Fruit fly (Drosophila melanogaster) Kc167 (cell line): ENCODE data around the gene spn-B.

Experiments used
- Myc ChIP-seq: fragments of >200 bp; optimal IDR thresholded peaks from 2 replicates; lab custom pipeline; 2017; ENCODE audit warnings: missing external identifiers
- Sin3A ChIP-seq: fragments of >200 bp; optimal IDR thresholded peaks from 2 replicates; lab custom pipeline; 2018; ENCODE audit warnings: missing external identifiers
- h ChIP-seq: fragments of >200 bp; optimal IDR thresholded peaks from 3 replicates; lab custom pipeline; 2018; ENCODE audit warnings: missing external identifiers
- insv ChIP-seq: fragments of >200 bp; optimal IDR thresholded peaks from 3 replicates; lab custom pipeline; 2018; ENCODE audit warnings: missing external identifiers
- psq ChIP-seq: fragments of >200 bp; optimal IDR thresholded peaks from 2 replicates; lab custom pipeline; 2017; ENCODE audit warnings: missing external identifiers
- ttk ChIP-seq: sonication (Bioruptor generic); optimal IDR thresholded peaks from 2 replicates; lab custom pipeline; 2017; ENCODE audit warnings: missing external identifiers

Gene spn-B

DNA sequence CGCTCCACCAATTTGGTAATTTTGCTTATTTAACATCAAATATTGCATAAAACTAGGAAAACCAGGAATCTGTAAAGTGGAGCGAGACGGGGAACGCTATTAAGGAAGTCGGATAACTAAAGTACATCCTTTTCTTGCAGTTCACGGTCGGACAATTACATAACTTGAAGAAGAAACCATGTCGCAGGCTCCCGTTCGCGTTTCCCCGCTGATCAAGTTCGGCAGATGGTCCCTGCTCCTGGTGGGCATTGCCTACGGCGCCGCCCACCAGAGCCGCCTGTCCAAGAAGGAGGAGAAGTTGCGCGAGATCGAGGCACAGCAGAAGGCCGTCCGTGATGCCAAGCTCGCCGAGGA is 761 bp upstream of the spn-B start:
- TF ChIP-seq ttk (no peak), psq (lab: Kevin White, UChicago) (no peak), Myc (lab: Kevin White, UChicago) (no peak), insv (lab: Kevin White, UChicago) (no peak), Sin3A (lab: Kevin White, UChicago) (no peak), h (lab: Kevin White, UChicago) (no peak)

dm6 chr3R:14329549-14329948 is 1.7 kb downstream of the spn-B start:
- TF ChIP-seq h (lab: Kevin White, UChicago) (no peak), ttk (no peak), Sin3A (lab: Kevin White, UChicago) (no peak), Myc (lab: Kevin White, UChicago) (no peak), insv (lab: Kevin White, UChicago) (no peak), psq (lab: Kevin White, UChicago) (no peak)

DNA sequence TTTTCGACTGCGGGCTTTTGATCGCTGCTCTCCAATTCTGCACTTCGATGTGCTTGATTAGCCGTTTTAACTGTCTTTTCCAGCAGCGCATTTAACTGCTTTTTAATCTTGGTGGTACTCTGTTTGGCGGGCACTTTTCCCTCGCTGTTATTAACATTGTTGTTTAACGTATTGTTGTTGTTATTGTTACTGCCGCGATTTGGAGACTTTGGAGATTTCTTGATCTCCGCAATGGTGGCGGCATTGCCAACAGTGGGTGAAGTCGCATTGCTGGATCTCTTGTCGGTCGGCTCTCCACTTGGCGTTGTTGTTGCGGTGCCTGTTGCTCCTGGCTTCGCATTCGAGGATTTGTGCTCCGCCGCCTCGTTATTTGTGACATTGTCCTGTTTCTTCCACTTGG is 2.8 kb downstream of the spn-B start:
- no peak for TF ChIP-seq ttk
- no peak for TF ChIP-seq psq (lab: Kevin White, UChicago)
- TF ChIP-seq Sin3A (lab: Kevin White, UChicago) = no peak
- no peak for TF ChIP-seq Myc (lab: Kevin White, UChicago)
- TF ChIP-seq h (lab: Kevin White, UChicago) = no peak
- TF ChIP-seq insv (lab: Kevin White, UChicago) = no peak

- TF ChIP-seq psq (lab: Kevin White, UChicago) (no peak), insv (lab: Kevin White, UChicago) (no peak), Myc (lab: Kevin White, UChicago) (no peak), h (lab: Kevin White, UChicago) (no peak), Sin3A (lab: Kevin White, UChicago) (no peak), ttk (no peak)
Observed at dm6 chr3R:14331474-14331873, 3.6 kb downstream of the spn-B start.

dm6 chr3R:14332735-14333134 is 4.9 kb downstream of the spn-B start:
- TF ChIP-seq insv (lab: Kevin White, UChicago) (no peak), ttk (no peak), Myc (lab: Kevin White, UChicago) (no peak), psq (lab: Kevin White, UChicago) (no peak), Sin3A (lab: Kevin White, UChicago) (no peak), h (lab: Kevin White, UChicago) (no peak)

DNA sequence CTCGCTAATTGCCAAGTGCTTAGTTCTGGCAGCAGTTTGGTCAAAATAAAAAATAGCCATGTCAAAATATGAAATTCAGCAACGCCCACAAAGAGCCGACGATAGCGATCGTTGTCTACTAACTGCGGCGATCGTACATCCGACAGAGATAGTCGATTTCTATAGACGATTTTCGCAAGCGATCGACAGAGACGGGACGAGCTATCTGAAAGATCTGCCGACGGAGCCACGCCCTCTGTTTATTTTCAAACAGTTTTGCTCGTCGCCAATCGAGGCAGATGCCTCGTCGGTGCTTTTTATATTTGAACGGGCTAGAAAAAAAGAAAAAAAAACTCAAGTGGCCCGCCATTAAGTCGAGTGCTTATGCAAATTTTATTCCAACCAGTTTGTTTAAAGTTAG is 7.7 kb downstream of the spn-B start:
- TF ChIP-seq psq (lab: Kevin White, UChicago) (no peak), Sin3A (lab: Kevin White, UChicago) (no peak), h (lab: Kevin White, UChicago) (no peak), insv (lab: Kevin White, UChicago) (no peak), Myc (lab: Kevin White, UChicago) (no peak), ttk (no peak)

- TF ChIP-seq insv (lab: Kevin White, UChicago) = no peak
- TF ChIP-seq psq (lab: Kevin White, UChicago) = no peak
- TF ChIP-seq h (lab: Kevin White, UChicago) = no peak
- TF ChIP-seq Sin3A (lab: Kevin White, UChicago) = no peak
- TF ChIP-seq Myc (lab: Kevin White, UChicago) = no peak
- no peak for TF ChIP-seq ttk
Observed at dm6 chr3R:14344767-14345166, 16.9 kb downstream of the spn-B start.

DNA sequence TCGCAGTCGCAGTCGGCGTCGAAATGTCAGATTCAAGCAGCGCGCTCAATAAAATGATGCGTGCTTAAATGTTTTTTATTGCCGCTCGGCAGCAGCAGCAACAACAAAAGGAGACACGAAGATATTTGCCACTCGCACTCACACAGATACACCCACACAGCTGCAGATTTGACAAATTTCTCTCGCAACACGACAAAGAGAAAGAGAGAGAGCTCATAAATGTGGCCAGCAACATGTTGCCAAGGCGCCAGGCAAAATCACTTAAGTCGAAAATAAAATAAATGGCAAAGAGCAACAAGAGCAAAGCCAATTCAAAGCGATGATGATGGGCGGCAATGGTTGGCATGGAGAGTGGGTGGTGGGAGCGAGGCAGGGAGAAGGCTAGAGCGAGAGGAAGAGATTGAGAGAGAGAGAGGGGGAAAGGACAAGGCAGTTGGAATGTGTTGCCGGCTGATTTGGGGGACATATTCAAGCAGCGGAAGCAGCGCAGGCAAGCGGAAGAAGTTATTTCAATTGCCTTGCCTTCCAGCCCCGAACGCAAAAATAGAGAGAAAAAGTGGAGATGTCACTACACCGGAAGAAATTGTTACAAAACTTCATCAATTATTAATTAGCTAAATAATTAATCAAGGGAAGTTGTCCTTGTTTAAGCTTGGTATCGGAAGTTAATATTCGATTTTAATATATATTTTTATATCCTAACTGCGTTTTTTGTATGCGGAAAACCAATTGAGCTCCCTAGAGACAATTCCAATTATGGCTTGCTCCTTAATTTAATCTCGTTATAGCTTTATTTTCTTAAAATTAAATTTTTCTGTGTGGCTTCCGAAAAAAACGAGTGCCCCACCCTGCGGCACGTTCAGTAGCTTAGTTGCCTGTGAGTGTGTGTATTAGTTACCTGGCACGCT is 19.2 kb downstream of the spn-B start:
- TF ChIP-seq ttk = no peak
- no peak for TF ChIP-seq Myc (lab: Kevin White, UChicago)
- TF ChIP-seq insv (lab: Kevin White, UChicago) = no peak
- TF ChIP-seq Sin3A (lab: Kevin White, UChicago) = no peak

- no peak for TF ChIP-seq Sin3A (lab: Kevin White, UChicago)
- no peak for TF ChIP-seq Myc (lab: Kevin White, UChicago)
- TF ChIP-seq insv (lab: Kevin White, UChicago) = no peak
- no peak for TF ChIP-seq h (lab: Kevin White, UChicago)
- no peak for TF ChIP-seq psq (lab: Kevin White, UChicago)
- no peak for TF ChIP-seq ttk
Observed at dm6 chr3R:14348480-14348879, 20.6 kb downstream of the spn-B start.

dm6 chr3R:14351418-14351817 is 23.6 kb downstream of the spn-B start:
- no peak for TF ChIP-seq insv (lab: Kevin White, UChicago)

DNA sequence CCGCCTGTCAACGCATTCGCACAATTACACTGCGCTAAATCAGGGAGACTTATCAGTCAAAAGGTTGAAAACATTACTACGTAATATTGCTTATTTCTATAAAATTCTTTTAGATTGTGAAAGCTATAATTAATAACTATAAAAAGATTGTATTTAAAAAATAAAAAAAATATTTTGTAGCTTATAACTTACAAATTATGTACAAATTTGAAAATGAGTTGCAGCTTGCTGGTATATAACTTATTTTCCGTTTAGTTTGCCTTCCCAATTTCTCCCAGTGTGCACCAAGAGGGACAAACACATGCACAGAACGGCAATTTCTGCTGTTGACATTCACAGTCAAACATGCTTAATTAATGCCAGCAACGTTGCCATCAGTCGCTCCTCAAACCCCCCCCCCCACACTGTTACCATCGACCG is 25.9 kb downstream of the spn-B start:
- no peak for TF ChIP-seq insv (lab: Kevin White, UChicago)
- no peak for TF ChIP-seq Myc (lab: Kevin White, UChicago)
- TF ChIP-seq psq (lab: Kevin White, UChicago) = no peak
- TF ChIP-seq Sin3A (lab: Kevin White, UChicago) = no peak
- no peak for TF ChIP-seq ttk
- TF ChIP-seq h (lab: Kevin White, UChicago) = no peak

dm6 chr3R:14354599-14354998 is 26.7 kb downstream of the spn-B start:
- TF ChIP-seq ttk (no peak), Myc (lab: Kevin White, UChicago) (no peak), psq (lab: Kevin White, UChicago) (no peak)
